Fruit fly (Drosophila melanogaster) whole organism, embryonic: ENCODE results near the gene Cap-H2.

ENCODE experiments used
- Abd-B ChIP-seq: fragments of 200-800 bp; sonication (Bioruptor generic); optimal IDR thresholded peaks from 2 replicates; lab custom pipeline; 2018; ENCODE audit warnings: missing biosample characterization, mild to moderate bottlenecking, missing genetic modification characterization, moderate library complexity
- Atf-2 ChIP-seq: fragments of 200-800 bp; sonication (Bioruptor generic); optimal IDR thresholded peaks from 2 replicates; lab custom pipeline; 2016; ENCODE audit warnings: missing biosample characterization, missing genetic modification characterization
- BEAF-32 ChIP-seq: fragments of 200-800 bp; sonication (Bioruptor generic); optimal IDR thresholded peaks from 3 replicates; lab custom pipeline; 2017; ENCODE audit warnings: missing biosample characterization, missing genetic modification characterization, mild to moderate bottlenecking, moderate library complexity, missing genetic modification reagents
- CG12104 ChIP-seq: fragments of 200-800 bp; sonication (Bioruptor generic); optimal IDR thresholded peaks from 3 replicates; lab custom pipeline; 2016; ENCODE audit warnings: missing biosample characterization, missing genetic modification characterization
- CG14667 ChIP-seq: fragments of 200-800 bp; sonication (Bioruptor generic); IDR thresholded peaks from 2 replicates; pipeline ENCODE4 v1.3.6; 2022; ENCODE audit warnings: missing biosample characterization, missing genetic modification characterization
- CG15514 ChIP-seq: fragments of 200-800 bp; sonication (Bioruptor generic); optimal IDR thresholded peaks from 3 replicates; lab custom pipeline; 2017; ENCODE audit warnings: missing biosample characterization, missing genetic modification characterization, mild to moderate bottlenecking, moderate library complexity, missing genetic modification reagents
- CG17612 ChIP-seq: fragments of 200-800 bp; sonication (Bioruptor generic); IDR thresholded peaks from 2 replicates; pipeline ENCODE4 v1.3.6; 2022; ENCODE audit warnings: missing biosample characterization, missing genetic modification characterization
- CG18476 ChIP-seq: fragments of 200-800 bp; sonication (Bioruptor generic); optimal IDR thresholded peaks from 2 replicates; lab custom pipeline; 2016; ENCODE audit warnings: missing biosample characterization, mild to moderate bottlenecking, missing genetic modification characterization
- CG3065 ChIP-seq: fragments of 200-800 bp; sonication (Bioruptor generic); optimal IDR thresholded peaks from 2 replicates; lab custom pipeline; 2016; ENCODE audit warnings: missing biosample characterization, missing genetic modification characterization
- CG33213 ChIP-seq: fragments of 200-800 bp; sonication (Bioruptor generic); optimal IDR thresholded peaks from 3 replicates; lab custom pipeline; 2016; ENCODE audit warnings: missing biosample characterization, missing genetic modification characterization
- CG42726 ChIP-seq: fragments of 200-800 bp; sonication (Bioruptor generic); IDR thresholded peaks from 2 replicates; pipeline ENCODE4 v1.3.6; 2022; ENCODE audit warnings: missing biosample characterization, missing genetic modification characterization; ENCODE audit not compliant: partially characterized antibody
- CG4282 ChIP-seq: fragments of 200-800 bp; sonication (Bioruptor generic); optimal IDR thresholded peaks from 2 replicates; lab custom pipeline; 2016; ENCODE audit warnings: missing biosample characterization, missing genetic modification characterization
- CG8478 ChIP-seq: fragments of >200 bp; optimal IDR thresholded peaks from 2 replicates; lab custom pipeline; 2018
- CG9609 ChIP-seq: fragments of 200-800 bp; sonication (Bioruptor generic); optimal IDR thresholded peaks from 3 replicates; lab custom pipeline; 2016; ENCODE audit warnings: missing biosample characterization, missing genetic modification characterization
- CTCF ChIP-seq: fragments of 200-800 bp; sonication (Bioruptor generic); optimal IDR thresholded peaks from 2 replicates; lab custom pipeline; 2017; ENCODE audit warnings: missing biosample characterization, mild to moderate bottlenecking, missing genetic modification characterization, moderate library complexity
- Dip3 ChIP-seq: fragments of 200-800 bp; sonication (Bioruptor generic); optimal IDR thresholded peaks from 3 replicates; lab custom pipeline; 2016; ENCODE audit warnings: missing biosample characterization, missing genetic modification characterization
- Doc2 ChIP-seq: fragments of 200-800 bp; sonication (Bioruptor generic); IDR thresholded peaks from 2 replicates; pipeline ENCODE4 v1.3.6; 2022; ENCODE audit warnings: missing biosample characterization, missing genetic modification characterization
- Drgx ChIP-seq: fragments of 200-800 bp; sonication (Bioruptor generic); IDR thresholded peaks from 2 replicates; pipeline ENCODE4 v1.3.6; 2022; ENCODE audit warnings: missing biosample characterization, missing genetic modification characterization
- E2f2 ChIP-seq: fragments of 200-800 bp; sonication (Bioruptor generic); IDR thresholded peaks from 2 replicates; pipeline ENCODE4 v1.3.6; 2022; ENCODE audit warnings: missing biosample characterization, missing genetic modification characterization
- Fer3 ChIP-seq: fragments of 200-800 bp; sonication (Bioruptor generic); optimal IDR thresholded peaks from 2 replicates; lab custom pipeline; 2018; ENCODE audit warnings: missing biosample characterization, mild to moderate bottlenecking, missing genetic modification characterization, moderate library complexity
- HmgZ ChIP-seq: fragments of 200-800 bp; sonication (Bioruptor generic); optimal IDR thresholded peaks from 2 replicates; lab custom pipeline; 2018; ENCODE audit warnings: missing biosample characterization, mild to moderate bottlenecking, missing genetic modification characterization
- Meics ChIP-seq: fragments of 200-800 bp; sonication (Bioruptor generic); optimal IDR thresholded peaks from 2 replicates; lab custom pipeline; 2017; ENCODE audit warnings: missing biosample characterization, mild to moderate bottlenecking, missing genetic modification characterization
- NC2β ChIP-seq: fragments of 200-800 bp; sonication (Bioruptor generic); optimal IDR thresholded peaks from 2 replicates; lab custom pipeline; 2016; ENCODE audit warnings: missing biosample characterization, missing genetic modification characterization
- Pdp1 ChIP-seq, 2 experiments: fragments of 200-800 bp; sonication (Bioruptor generic); optimal IDR thresholded peaks; 3 replicates each; lab custom pipeline; 2016; ENCODE audit warnings: missing biosample characterization in 2 of 2, missing genetic modification characterization in 2 of 2, mild to moderate bottlenecking in 1 of 2, moderate library complexity in 1 of 2
- Ptx1 ChIP-seq: fragments of 200-800 bp; sonication (Bioruptor generic); IDR thresholded peaks from 2 replicates; pipeline ENCODE4 v1.3.6; 2022; ENCODE audit warnings: missing biosample characterization, missing genetic modification characterization
- Rfx ChIP-seq: fragments of 200-800 bp; sonication (Bioruptor generic); IDR thresholded peaks from 2 replicates; pipeline ENCODE4 v1.3.6; 2022; ENCODE audit warnings: missing biosample characterization, missing genetic modification characterization
- Rx ChIP-seq: fragments of 200-800 bp; sonication (Bioruptor generic); IDR thresholded peaks from 2 replicates; pipeline ENCODE4 v1.3.6; 2022; ENCODE audit warnings: missing biosample characterization, missing genetic modification characterization
- Sox102F ChIP-seq: fragments of 200-800 bp; sonication (Bioruptor generic); optimal IDR thresholded peaks from 2 replicates; lab custom pipeline; 2018; ENCODE audit warnings: missing biosample characterization, mild to moderate bottlenecking, missing genetic modification characterization, moderate library complexity
- Taf1 ChIP-seq: fragments of 200-800 bp; sonication (Bioruptor generic); IDR thresholded peaks from 2 replicates; pipeline ENCODE4 v1.3.6; 2022; ENCODE audit warnings: missing biosample characterization, missing genetic modification characterization
- ato ChIP-seq: fragments of 200-800 bp; sonication (Bioruptor generic); IDR thresholded peaks from 2 replicates; pipeline ENCODE4 v1.3.6; 2022; ENCODE audit warnings: missing biosample characterization, missing genetic modification characterization; ENCODE audit not compliant: partially characterized antibody
- chm ChIP-seq: fragments of 200-800 bp; sonication (Bioruptor generic); IDR thresholded peaks from 2 replicates; pipeline ENCODE4 v1.3.6; 2022; ENCODE audit warnings: missing biosample characterization, missing genetic modification characterization
- chn ChIP-seq: fragments of 200-800 bp; sonication (Bioruptor generic); optimal IDR thresholded peaks from 2 replicates; lab custom pipeline; 2016; ENCODE audit warnings: missing biosample characterization, missing genetic modification characterization
- ci ChIP-seq: fragments of 200-800 bp; sonication (Bioruptor generic); IDR thresholded peaks from 3 replicates; pipeline ENCODE4 v1.3.6; 2022; ENCODE audit warnings: missing biosample characterization, missing genetic modification characterization
- croc ChIP-seq: fragments of 200-800 bp; sonication (Bioruptor generic); conservative IDR thresholded peaks from 3 replicates; pipeline ENCODE4 v1.3.6; 2022; ENCODE audit warnings: missing biosample characterization, missing genetic modification characterization
- da ChIP-seq: fragments of 200-800 bp; sonication (Bioruptor generic); optimal IDR thresholded peaks from 2 replicates; lab custom pipeline; 2016; ENCODE audit warnings: missing biosample characterization, missing genetic modification characterization
- gro ChIP-seq: fragments of 200-800 bp; sonication (Bioruptor generic); optimal IDR thresholded peaks from 2 replicates; lab custom pipeline; 2016; ENCODE audit warnings: missing biosample characterization, missing genetic modification characterization
- lab ChIP-seq: fragments of 200-800 bp; sonication (Bioruptor generic); optimal IDR thresholded peaks from 3 replicates; lab custom pipeline; 2017; ENCODE audit warnings: missing biosample characterization, missing genetic modification characterization, mild to moderate bottlenecking, moderate library complexity, missing genetic modification reagents
- mld ChIP-seq: fragments of 200-800 bp; sonication (Bioruptor generic); IDR thresholded peaks from 3 replicates; pipeline ENCODE4 v1.3.6; 2022; ENCODE audit warnings: missing biosample characterization, missing genetic modification characterization; ENCODE audit not compliant: partially characterized antibody
- nerfin-1 ChIP-seq: fragments of 200-800 bp; sonication (Bioruptor generic); optimal IDR thresholded peaks from 3 replicates; lab custom pipeline; 2019; ENCODE audit warnings: missing biosample characterization, mild to moderate bottlenecking, missing genetic modification characterization, moderate library complexity
- pnt ChIP-seq: fragments of 200-800 bp; sonication (Bioruptor generic); optimal IDR thresholded peaks from 3 replicates; lab custom pipeline; 2016; ENCODE audit warnings: missing biosample characterization, missing genetic modification characterization
- rib ChIP-seq: fragments of 200-800 bp; sonication (Bioruptor generic); IDR thresholded peaks from 2 replicates; pipeline ENCODE4 v1.3.6; 2022; ENCODE audit warnings: missing biosample characterization, missing genetic modification characterization
- sens ChIP-seq: fragments of 200-800 bp; sonication (Bioruptor generic); peaks from one replicate; lab custom pipeline; 2016; ENCODE audit warnings: missing biosample characterization, missing genetic modification characterization
- sens-2 ChIP-seq: fragments of 200-800 bp; sonication (Bioruptor generic); IDR thresholded peaks from 2 replicates; pipeline ENCODE4 v1.3.6; 2022; ENCODE audit warnings: missing biosample characterization, missing genetic modification characterization
- sob ChIP-seq: fragments of 200-800 bp; sonication (Bioruptor generic); IDR thresholded peaks from 2 replicates; pipeline ENCODE4 v1.3.6; 2022; ENCODE audit warnings: missing biosample characterization, missing genetic modification characterization
- trem ChIP-seq: fragments of 200-800 bp; optimal IDR thresholded peaks from 3 replicates; lab custom pipeline; 2019; ENCODE audit warnings: missing biosample characterization, mild to moderate bottlenecking, missing genetic modification characterization, moderate library complexity
- usp ChIP-seq: fragments of >200 bp; optimal IDR thresholded peaks from 2 replicates; lab custom pipeline; 2017; ENCODE audit warnings: missing biosample characterization, missing genetic modification characterization
- vvl ChIP-seq: fragments of 200-800 bp; sonication (Bioruptor generic); IDR thresholded peaks from 2 replicates; pipeline ENCODE4 v1.3.6; 2022; ENCODE audit warnings: missing biosample characterization, missing genetic modification characterization

Cap-H2 gene

DNA sequence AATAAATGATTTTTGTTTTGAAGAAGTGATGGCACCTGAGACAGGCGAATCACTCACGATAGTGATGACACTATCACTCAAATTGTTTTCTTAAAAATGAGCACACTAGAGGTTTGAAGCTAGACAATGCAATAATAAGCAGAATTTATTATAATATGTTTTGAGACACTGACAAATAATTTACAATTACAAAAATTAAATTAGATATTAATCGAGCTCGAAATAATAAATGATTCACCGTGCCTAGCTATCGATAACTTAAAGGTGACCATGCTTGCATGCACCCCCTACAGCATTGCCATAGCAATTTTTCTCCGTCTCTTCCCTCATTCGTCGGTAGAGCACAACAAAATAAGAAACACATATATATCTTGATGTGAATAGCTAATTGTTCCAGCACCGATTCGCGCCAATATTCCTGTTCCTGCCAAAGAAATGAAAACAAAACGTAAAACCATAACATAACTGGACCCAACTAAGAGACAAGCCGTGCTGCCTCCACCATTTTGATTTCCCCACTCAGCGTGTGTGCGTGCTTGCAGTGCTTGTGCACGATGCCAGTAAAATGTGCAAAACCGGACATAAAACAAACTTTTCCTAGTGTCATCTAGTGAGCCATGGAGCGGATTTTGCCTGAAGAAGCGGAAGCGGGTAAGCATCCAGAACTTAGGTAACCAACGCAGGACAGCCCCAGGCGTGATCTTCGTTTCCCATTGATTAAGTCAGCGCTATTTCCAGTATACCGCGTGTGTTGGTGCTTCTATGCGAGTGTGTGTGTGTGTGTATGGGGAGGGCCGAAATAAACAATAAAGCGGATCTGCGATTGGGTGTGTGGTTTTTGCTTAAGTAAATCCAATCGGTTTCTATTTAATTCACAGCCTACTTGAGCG is at the start of gene Cap-H2, which contains the start of gene MED7 (continued):
- TF ChIP-seq CG14667 (GFP tag; lab: Robert Waterston, UW) (peak; percentile 73), NC2β (GFP tag; lab: Kevin White, UChicago) (peak; percentile 77), CG12104 (GFP tag; lab: Kevin White, UChicago) (peak; percentile 32)

DNA sequence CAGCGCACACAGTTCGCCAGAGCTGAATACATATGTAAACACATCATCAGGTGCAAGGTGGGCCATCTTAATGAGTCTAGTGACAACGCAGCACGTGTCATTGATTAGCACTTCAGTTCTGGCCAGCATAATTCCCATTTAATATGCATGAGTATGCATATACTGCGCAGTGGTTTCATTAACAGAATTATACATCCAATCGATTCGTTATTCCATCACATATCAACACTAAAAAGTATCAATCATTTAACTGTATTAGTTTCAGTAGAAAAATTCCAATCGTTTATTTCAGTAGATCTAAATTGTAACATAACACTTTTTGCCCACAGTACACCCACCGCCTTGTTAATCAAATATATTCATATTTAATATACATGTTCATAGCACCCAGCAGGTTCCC is 46.6 kb upstream of the Cap-H2 start, which contains the start of gene CG4073:
Gene CG4073, plus strand, starts transcription at position 301 of the 400 bp plus-strand sequence.
- TF ChIP-seq CG4282 (GFP tag; lab: Kevin White, UChicago) (no peak), Rx (no peak), chn (GFP tag; lab: Kevin White, UChicago) (no peak)
- TF ChIP-seq, all 482 proteins: peak for 0

DNA sequence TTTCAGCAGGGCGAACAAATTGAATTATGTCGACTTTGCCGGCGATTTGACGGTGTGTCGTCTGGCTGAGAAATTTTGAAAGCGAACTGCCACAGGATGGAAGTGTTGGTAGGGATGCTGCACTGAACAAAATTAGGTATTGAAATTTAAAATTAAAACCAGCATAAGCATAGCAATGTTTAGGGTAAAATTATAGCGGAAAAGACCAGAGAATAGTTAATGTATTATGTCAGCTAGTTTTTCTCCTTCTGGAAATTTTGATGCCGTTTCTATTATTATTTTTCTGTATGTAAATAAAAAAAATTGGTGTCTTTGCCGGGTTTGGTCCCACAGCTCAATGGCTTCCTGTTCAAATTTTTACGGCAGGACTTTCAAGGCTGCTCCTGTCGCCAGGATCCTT is 34.4 kb upstream of the Cap-H2 start:
- TF ChIP-seq E2f2 (GFP tag; lab: Robert Waterston, UW) (no peak), Ptx1 (GFP tag; lab: Robert Waterston, UW) (no peak), ato (GFP tag; lab: Robert Waterston, UW) (no peak), Taf1 (no peak), ci (no peak), CG3065 (GFP tag; lab: Kevin White, UChicago) (no peak), Meics (peak; percentile 7), CG8478 (lab: Kevin White, UChicago) (no peak), pnt (GFP tag; lab: Kevin White, UChicago) (no peak), da (GFP tag; lab: Kevin White, UChicago) (no peak), HmgZ (tag; lab: Kevin White, UChicago) (no peak), mld (no peak), gro (GFP tag; lab: Kevin White, UChicago) (no peak), Rfx (GFP tag; lab: Robert Waterston, UW) (0 out of 2 replicates have a peak, but pooled peaks have one; percentile 30), NC2β (GFP tag; lab: Kevin White, UChicago) (no peak), sens (GFP tag; lab: Kevin White, UChicago) (no peak), sob (GFP tag; lab: Robert Waterston, UW) (0 out of 2 replicates have a peak, but pooled peaks have one; percentile 23), chn (GFP tag; lab: Kevin White, UChicago) (no peak), CG17612 (GFP tag; lab: Robert Waterston, UW) (no peak), BEAF-32 (GFP tag; lab: Kevin White, UChicago) (no peak), Drgx (GFP tag; lab: Robert Waterston, UW) (no peak), CTCF (GFP tag; lab: Kevin White, UChicago) (no peak), Fer3 (tag; lab: Kevin White, UChicago) (no peak), Abd-B (GFP tag; lab: Kevin White, UChicago) (no peak), Doc2 (GFP tag; lab: Robert Waterston, UW) (no peak), chm (no peak), nerfin-1 (tag; lab: Kevin White, UChicago) (no peak), CG42726 (no peak), usp (GFP tag; lab: Kevin White, UChicago) (no peak), Pdp1 (GFP tag; optimal IDR thresholded peaks at IDR 0.05; lab: Kevin White, UChicago) (no peak), sens-2 (GFP tag; lab: Robert Waterston, UW) (no peak), vvl (GFP tag; lab: Robert Waterston, UW) (no peak), CG15514 (GFP tag; lab: Kevin White, UChicago) (peak; percentile 9), CG33213 (GFP tag; lab: Kevin White, UChicago) (no peak), CG18476 (GFP tag; lab: Kevin White, UChicago) (no peak), croc (GFP tag; lab: Robert Waterston, UW) (no peak), Dip3 (GFP tag; lab: Kevin White, UChicago) (no peak), CG14667 (GFP tag; lab: Robert Waterston, UW) (no peak), Atf-2 (GFP tag; lab: Kevin White, UChicago) (no peak), trem (tag; lab: Kevin White, UChicago) (no peak), rib (GFP tag; lab: Robert Waterston, UW) (no peak), lab (GFP tag; lab: Kevin White, UChicago) (peak; percentile 58), Sox102F (GFP tag; lab: Kevin White, UChicago) (no peak), CG9609 (GFP tag; lab: Kevin White, UChicago) (no peak)
